Worm (Caenorhabditis elegans) whole organism, young adult: Measurements from ENCODE around the gene his-64.

ENCODE experiments used
- B0336.3 ChIP-seq: fragments of 200-800 bp; sonication (Bioruptor generic); IDR thresholded peaks from 2 replicates; pipeline ENCODE4 v1.3.6; 2022; ENCODE audit warnings: missing genetic modification characterization, missing compliant biosample characterization
- C17E4.6 ChIP-seq: fragments of 200-800 bp; sonication (Bioruptor generic); IDR thresholded peaks from 2 replicates; pipeline ENCODE4 v1.3.6; 2022; ENCODE audit warnings: missing genetic modification reagents, missing genetic modification characterization, missing compliant biosample characterization
- D2030.7 ChIP-seq: fragments of 200-800 bp; sonication (Bioruptor generic); IDR thresholded peaks from 2 replicates; pipeline ENCODE4 v1.3.6; 2022; ENCODE audit warnings: missing genetic modification reagents, missing genetic modification characterization, missing compliant biosample characterization
- F23B12.7 ChIP-seq: sonication (generic microtip); optimal IDR thresholded peaks from 2 replicates; lab custom pipeline; 2017; ENCODE audit warnings: missing genetic modification characterization, mild to moderate bottlenecking, missing compliant biosample characterization, antibody characterized with exemption, moderate library complexity; ENCODE audit not compliant: insufficient read depth
- F55B11.4 ChIP-seq: sonication (generic microtip); optimal IDR thresholded peaks from 2 replicates; lab custom pipeline; 2016; ENCODE audit warnings: missing compliant biosample characterization, missing genetic modification characterization, borderline replicate concordance; ENCODE audit not compliant: insufficient read depth
- F57A8.1 ChIP-seq: fragments of 200-800 bp; sonication (Bioruptor generic); optimal IDR thresholded peaks from 2 replicates; lab custom pipeline; 2018; ENCODE audit warnings: mild to moderate bottlenecking, missing genetic modification characterization, moderate library complexity, missing compliant biosample characterization
- F57C9.4 ChIP-seq: sonication (generic microtip); optimal IDR thresholded peaks from 2 replicates; lab custom pipeline; 2017; ENCODE audit warnings: mild to moderate bottlenecking, missing genetic modification characterization, missing compliant biosample characterization
- K11D2.4 ChIP-seq: fragments of 200-800 bp; sonication (Bioruptor generic); IDR thresholded peaks from 2 replicates; pipeline ENCODE4 v1.3.6; 2022; ENCODE audit warnings: missing genetic modification reagents, missing genetic modification characterization, missing compliant biosample characterization
- K12H6.12 ChIP-seq: fragments of 200-800 bp; sonication (Bioruptor generic); optimal IDR thresholded peaks from 2 replicates; lab custom pipeline; 2018; ENCODE audit warnings: mild to moderate bottlenecking, missing genetic modification characterization, missing compliant biosample characterization
- Y67H2A.10 ChIP-seq: fragments of 200-800 bp; sonication (Bioruptor generic); conservative IDR thresholded peaks from 2 replicates; pipeline ENCODE4 v1.3.6; 2022; ENCODE audit warnings: missing genetic modification reagents, missing genetic modification characterization, missing compliant biosample characterization
- ZK185.1 ChIP-seq: sonication (generic microtip); optimal IDR thresholded peaks from 2 replicates; lab custom pipeline; 2016; ENCODE audit warnings: mild to moderate bottlenecking, missing genetic modification characterization, missing compliant biosample characterization; ENCODE audit not compliant: poor library complexity, severe bottlenecking
- ama-1 ChIP-seq, 3 experiments: fragments of 150-350 bp in 1 of 3; sonication (generic microtip) in 2 of 3; optimal IDR thresholded peaks; 2 replicates each; lab custom pipeline; 2014 to 2018; ENCODE audit warnings: missing biosample characterization in 2 of 3, missing genetic modification characterization in 2 of 3, missing genetic modification reagents in 2 of 3
- aptf-2 ChIP-seq: fragments of 200-800 bp; sonication (Bioruptor generic); conservative IDR thresholded peaks from 2 replicates; pipeline ENCODE4 v1.3.6; 2022; ENCODE audit warnings: missing genetic modification reagents, missing genetic modification characterization, missing compliant biosample characterization
- aptf-3 ChIP-seq: fragments of 200-800 bp; sonication (Bioruptor generic); IDR thresholded peaks from 2 replicates; pipeline ENCODE4 v1.3.6; 2022; ENCODE audit warnings: missing genetic modification characterization, missing compliant biosample characterization
- athp-1 ChIP-seq: sonication (generic microtip); optimal IDR thresholded peaks from 2 replicates; lab custom pipeline; 2017; ENCODE audit warnings: mild to moderate bottlenecking, missing genetic modification characterization, missing compliant biosample characterization
- attf-6 ChIP-seq: fragments of 200-800 bp; sonication (Bioruptor generic); IDR thresholded peaks from 2 replicates; pipeline ENCODE4 v1.3.6; 2022; ENCODE audit warnings: missing genetic modification reagents, missing genetic modification characterization, missing compliant biosample characterization
- cebp-2 ChIP-seq: fragments of 200-800 bp; sonication (Bioruptor generic); IDR thresholded peaks from 2 replicates; pipeline ENCODE4 v1.3.6; 2022; ENCODE audit warnings: missing genetic modification characterization, missing compliant biosample characterization
- ceh-40 ChIP-seq: fragments of 200-800 bp; sonication (Bioruptor generic); IDR thresholded peaks from 2 replicates; pipeline ENCODE4 v1.3.6; 2022; ENCODE audit warnings: missing genetic modification characterization, missing compliant biosample characterization
- ceh-58 ChIP-seq: fragments of 200-800 bp; sonication (Bioruptor generic); IDR thresholded peaks from 2 replicates; pipeline ENCODE4 v1.3.6; 2022; ENCODE audit warnings: missing genetic modification characterization, missing compliant biosample characterization
- ceh-79 ChIP-seq: sonication (generic microtip); optimal IDR thresholded peaks from 2 replicates; lab custom pipeline; 2017; ENCODE audit warnings: mild to moderate bottlenecking, missing genetic modification characterization, missing compliant biosample characterization
- egl-18 ChIP-seq: fragments of 200-800 bp; sonication (Bioruptor generic); IDR thresholded peaks from 2 replicates; pipeline ENCODE4 v1.3.6; 2022; ENCODE audit warnings: missing genetic modification reagents, missing genetic modification characterization, missing compliant biosample characterization
- egrh-3 ChIP-seq: fragments of 200-800 bp; sonication (Bioruptor generic); IDR thresholded peaks from 2 replicates; pipeline ENCODE4 v1.3.6; 2022; ENCODE audit warnings: missing genetic modification reagents, missing genetic modification characterization, missing compliant biosample characterization
- ekl-4 ChIP-seq: fragments of 200-800 bp; sonication (Bioruptor generic); IDR thresholded peaks from 2 replicates; pipeline ENCODE4 v1.3.6; 2022; ENCODE audit warnings: missing genetic modification reagents, missing genetic modification characterization, missing compliant biosample characterization
- ets-4 ChIP-seq: fragments of 200-800 bp; sonication (Bioruptor generic); optimal IDR thresholded peaks from 2 replicates; lab custom pipeline; 2018; ENCODE audit warnings: mild to moderate bottlenecking, missing genetic modification characterization, missing compliant biosample characterization
- hlh-12 ChIP-seq: sonication (generic microtip); optimal IDR thresholded peaks from 2 replicates; lab custom pipeline; 2016; ENCODE audit warnings: missing genetic modification characterization, missing compliant biosample characterization
- hlh-26 ChIP-seq: fragments of 200-800 bp; sonication (Bioruptor generic); conservative IDR thresholded peaks from 2 replicates; pipeline ENCODE4 v1.3.6; 2022; ENCODE audit warnings: missing genetic modification reagents, missing genetic modification characterization, missing compliant biosample characterization
- let-526 ChIP-seq: fragments of 200-800 bp; sonication (Bioruptor generic); IDR thresholded peaks from 2 replicates; pipeline ENCODE4 v1.3.6; 2022; ENCODE audit warnings: missing genetic modification reagents, missing genetic modification characterization, missing compliant biosample characterization
- let-607 ChIP-seq, 2 experiments: fragments of 200-800 bp in 1 of 2; sonication (Bioruptor generic) in 1 of 2; sonication (generic microtip) in 1 of 2; optimal IDR thresholded peaks; 2 replicates each; lab custom pipeline; 2016 to 2018; ENCODE audit warnings: mild to moderate bottlenecking in 2 of 2, missing compliant biosample characterization in 2 of 2, missing genetic modification characterization in 2 of 2, moderate library complexity in 2 of 2, missing genotype in 1 of 2
- lin-26 ChIP-seq: fragments of 200-800 bp; sonication (Bioruptor generic); IDR thresholded peaks from 2 replicates; pipeline ENCODE4 v1.3.6; 2022; ENCODE audit warnings: missing genetic modification reagents, missing genetic modification characterization, missing compliant biosample characterization
- lin-54 ChIP-seq: fragments of 200-800 bp; sonication (Bioruptor generic); optimal IDR thresholded peaks from 2 replicates; lab custom pipeline; 2018; ENCODE audit warnings: mild to moderate bottlenecking, missing genetic modification characterization, missing compliant biosample characterization
- lir-1 ChIP-seq: fragments of 200-800 bp; sonication (Bioruptor generic); conservative IDR thresholded peaks from 2 replicates; pipeline ENCODE4 v1.3.6; 2022; ENCODE audit warnings: missing genetic modification reagents, missing genetic modification characterization, missing compliant biosample characterization
- lsy-27 ChIP-seq: sonication (generic microtip); optimal IDR thresholded peaks from 2 replicates; lab custom pipeline; 2017; ENCODE audit warnings: missing genetic modification characterization, mild to moderate bottlenecking, missing compliant biosample characterization, antibody characterized with exemption, missing genotype, borderline replicate concordance; ENCODE audit not compliant: insufficient read depth
- madf-3 ChIP-seq: fragments of 200-800 bp; sonication (Bioruptor generic); IDR thresholded peaks from 2 replicates; pipeline ENCODE4 v1.3.6; 2022; ENCODE audit warnings: missing genetic modification reagents, missing genetic modification characterization, missing compliant biosample characterization
- mcd-1 ChIP-seq: fragments of 200-800 bp; sonication (Bioruptor generic); IDR thresholded peaks from 2 replicates; pipeline ENCODE4 v1.3.6; 2022; ENCODE audit warnings: missing genetic modification reagents, missing genetic modification characterization, missing compliant biosample characterization
- mes-4 ChIP-seq: sonication (generic microtip); optimal IDR thresholded peaks from 2 replicates; lab custom pipeline; 2016; ENCODE audit warnings: missing genotype, missing genetic modification characterization, missing compliant biosample characterization
- nhr-27 ChIP-seq: fragments of 200-800 bp; sonication (Bioruptor generic); optimal IDR thresholded peaks from 2 replicates; lab custom pipeline; 2018; ENCODE audit warnings: mild to moderate bottlenecking, missing genetic modification characterization, moderate library complexity, missing compliant biosample characterization
- nhr-90 ChIP-seq: sonication (generic microtip); optimal IDR thresholded peaks from 2 replicates; lab custom pipeline; 2016; ENCODE audit warnings: missing genotype, mild to moderate bottlenecking, missing genetic modification characterization, missing compliant biosample characterization
- pbrm-1 ChIP-seq: fragments of 200-800 bp; sonication (Bioruptor generic); IDR thresholded peaks from 2 replicates; pipeline ENCODE4 v1.3.6; 2022; ENCODE audit warnings: missing genetic modification reagents, missing genetic modification characterization, missing compliant biosample characterization
- rcor-1 ChIP-seq: fragments of 200-800 bp; sonication (Bioruptor generic); IDR thresholded peaks from 2 replicates; pipeline ENCODE4 v1.3.6; 2022; ENCODE audit warnings: missing genetic modification reagents, missing genetic modification characterization, missing compliant biosample characterization
- sdz-38 ChIP-seq: sonication (generic microtip); optimal IDR thresholded peaks from 2 replicates; lab custom pipeline; 2016; ENCODE audit warnings: missing genotype, missing genetic modification characterization, missing compliant biosample characterization
- snpc-1.3 ChIP-seq: sonication (generic microtip); optimal IDR thresholded peaks from 2 replicates; lab custom pipeline; 2017; ENCODE audit warnings: missing genetic modification characterization, mild to moderate bottlenecking, missing compliant biosample characterization, antibody characterized with exemption, moderate library complexity, missing genotype, missing genetic modification reagents; ENCODE audit not compliant: insufficient read depth
- snpc-3.4 ChIP-seq: sonication (generic microtip); optimal IDR thresholded peaks from 2 replicates; lab custom pipeline; 2017; ENCODE audit warnings: missing genetic modification characterization, mild to moderate bottlenecking, missing compliant biosample characterization, antibody characterized with exemption, moderate library complexity, missing genotype, missing genetic modification reagents
- somi-1 ChIP-seq: fragments of 200-800 bp; sonication (Bioruptor generic); optimal IDR thresholded peaks from 2 replicates; lab custom pipeline; 2018; ENCODE audit warnings: mild to moderate bottlenecking, missing genetic modification characterization, missing compliant biosample characterization
- unc-62 ChIP-seq: fragments of 150-350 bp; optimal IDR thresholded peaks from 2 replicates; lab custom pipeline; 2014; ENCODE audit warnings: missing biosample characterization, missing genetic modification reagents, missing genetic modification characterization
- zfh-2 ChIP-seq: fragments of 200-800 bp; sonication (Bioruptor generic); conservative IDR thresholded peaks from 2 replicates; pipeline ENCODE4 v1.3.6; 2022; ENCODE audit warnings: missing genetic modification reagents, missing genetic modification characterization, missing compliant biosample characterization
- zim-3 ChIP-seq: sonication (generic microtip); optimal IDR thresholded peaks from 2 replicates; lab custom pipeline; 2017; ENCODE audit warnings: mild to moderate bottlenecking, missing genetic modification characterization, moderate library complexity, missing compliant biosample characterization
- ztf-25 ChIP-seq: fragments of 200-800 bp; sonication (Bioruptor generic); IDR thresholded peaks from 2 replicates; pipeline ENCODE4 v1.3.6; 2022; ENCODE audit warnings: missing genetic modification reagents, missing genetic modification characterization, missing compliant biosample characterization
- ztf-26 ChIP-seq: sonication (generic microtip); optimal IDR thresholded peaks from 2 replicates; lab custom pipeline; 2017; ENCODE audit warnings: missing genetic modification characterization, missing compliant biosample characterization

his-64 gene

ce11 chrIV:11401482-11401881 is 5.4 kb upstream of the his-64 start (continued):
- TF ChIP-seq snpc-1.3 (tag; lab: Kevin White, UChicago) (no peak), ZK185.1 (tag; lab: Kevin White, UChicago) (peak; percentile 11), egl-18 (GFP tag; lab: Robert Waterston, UW) (no peak), hlh-26 (no peak), zim-3 (no peak), egrh-3 (GFP tag; lab: Robert Waterston, UW) (no peak), madf-3 (GFP tag; lab: Robert Waterston, UW) (0 out of 2 replicates have a peak, but pooled peaks have one; percentile 9), C17E4.6 (peak; percentile 57; the same call in 1 of the 2 replicates), cebp-2 (GFP tag; lab: Robert Waterston, UW) (no peak), hlh-12 (no peak), F23B12.7 (tag; lab: Kevin White, UChicago) (no peak), mes-4 (no peak), mcd-1 (GFP tag; lab: Robert Waterston, UW) (peak; percentile 34; the same call in 1 of the 2 replicates), D2030.7 (peak; percentile 45; the same call in 1 of the 2 replicates), aptf-3 (GFP tag; lab: Robert Waterston, UW) (0 out of 2 replicates have a peak, but pooled peaks have one; percentile 69), unc-62 (no peak), rcor-1 (GFP tag; lab: Robert Waterston, UW) (peak; percentile 35), ztf-25 (GFP tag; lab: Robert Waterston, UW) (0 out of 2 replicates have a peak, but pooled peaks have one; percentile 26), snpc-3.4 (peak; percentile 37), ekl-4 (GFP tag; lab: Robert Waterston, UW) (peak; percentile 64; the same call in 1 of the 2 replicates), lir-1 (GFP tag; lab: Robert Waterston, UW) (no peak), ama-1 (optimal IDR thresholded peaks at IDR 0.05; lab: Kevin White, UChicago) (no peak), ama-1 (GFP tag; optimal IDR thresholded peaks at IDR 0.05; lab: Kevin White, UChicago) (peak in 1 of 2 experiments; percentile 8), ztf-26 (no peak), lsy-27 (tag; lab: Kevin White, UChicago) (no peak), nhr-90 (tag; lab: Kevin White, UChicago) (no peak), somi-1 (GFP tag; lab: Kevin White, UChicago) (no peak), ceh-58 (GFP tag; lab: Robert Waterston, UW) (no peak), ceh-40 (no peak), F57C9.4 (tag; lab: Kevin White, UChicago) (no peak), ets-4 (GFP tag; lab: Kevin White, UChicago) (no peak), B0336.3 (GFP tag; lab: Robert Waterston, UW) (peak; percentile 62; the same call in 1 of the 2 replicates), ceh-79 (tag; lab: Kevin White, UChicago) (no peak), F57A8.1 (GFP tag; lab: Kevin White, UChicago) (no peak), let-526 (GFP tag; lab: Robert Waterston, UW) (no peak), sdz-38 (tag; lab: Kevin White, UChicago) (no peak), Y67H2A.10 (GFP tag; lab: Robert Waterston, UW) (no peak), attf-6 (GFP tag; lab: Robert Waterston, UW) (peak; percentile 56), nhr-27 (tag; lab: Kevin White, UChicago) (no peak), K11D2.4 (GFP tag; lab: Robert Waterston, UW) (no peak), lin-54 (GFP tag; lab: Kevin White, UChicago) (peak; percentile 26), let-607 (tag; optimal IDR thresholded peaks at IDR 0.05; lab: Kevin White, UChicago) (no peak), zfh-2 (GFP tag; lab: Robert Waterston, UW) (no peak), lin-26 (GFP tag; lab: Robert Waterston, UW) (peak; percentile 94), F55B11.4 (tag; lab: Kevin White, UChicago) (no peak), athp-1 (tag; lab: Kevin White, UChicago) (peak; percentile 15), K12H6.12 (tag; lab: Kevin White, UChicago) (no peak), pbrm-1 (GFP tag; lab: Robert Waterston, UW) (peak; percentile 33; the same call in 1 of the 2 replicates), aptf-2 (GFP tag; lab: Robert Waterston, UW) (no peak)
